Worm (Caenorhabditis elegans): ENCODE results near the gene srd-17.

ce11 chrV:13393333-13393803 is 39.1 kb downstream of the srd-17 start:
- TF ChIP-seq ets-7 (tag; optimal IDR thresholded peaks at IDR 0.05) (no peak), ceh-36 (tag; optimal IDR thresholded peaks at IDR 0.05) (no peak), tbx-37 (GFP tag; conservative IDR thresholded peaks at IDR 0.05) (no peak), ama-1 (optimal IDR thresholded peaks at IDR 0.05) (no peak), tra-4 (tag; optimal IDR thresholded peaks at IDR 0.05) (no peak), hmg-4 (GFP tag; optimal IDR thresholded peaks at IDR 0.05) (peak; percentile 72)

Measured in whole organism, early embryonic.